Worm (Caenorhabditis elegans): ENCODE results near the gene tph-1.

ce11 chrII:7599357-7599756, 50.2 kb downstream of the tph-1 start, which contains the start of gene npp-21:
- no peak for TF ChIP-seq atf-7 (tag; optimal IDR thresholded peaks at IDR 0.05)
- no peak for TF ChIP-seq unc-62 (GFP tag; optimal IDR thresholded peaks at IDR 0.05)
- no peak for TF ChIP-seq nhr-90 (tag; optimal IDR thresholded peaks at IDR 0.05)
- no peak for TF ChIP-seq unc-130 (GFP tag; optimal IDR thresholded peaks at IDR 0.05)
- no peak for TF ChIP-seq ama-1 (optimal IDR thresholded peaks at IDR 0.05)
- no peak for TF ChIP-seq ama-1 (GFP tag; optimal IDR thresholded peaks at IDR 0.05)
- TF ChIP-seq xnd-1 (tag; optimal IDR thresholded peaks at IDR 0.05) = no peak
- TF ChIP-seq snpc-4 (GFP tag; optimal IDR thresholded peaks at IDR 0.05) = no peak
- no peak for TF ChIP-seq snpc-4 (tag; optimal IDR thresholded peaks at IDR 0.05)
- no peak for TF ChIP-seq aptf-3 (GFP tag; IDR thresholded peaks at IDR 0.05)

Measured in whole organism, young adult.